Fruit fly (Drosophila melanogaster): ENCODE measurements around the gene CG15312.
A peak's percentile ranks its signal among the peaks of the same experiment; 100 is the strongest.

CG15312 gene

DNA sequence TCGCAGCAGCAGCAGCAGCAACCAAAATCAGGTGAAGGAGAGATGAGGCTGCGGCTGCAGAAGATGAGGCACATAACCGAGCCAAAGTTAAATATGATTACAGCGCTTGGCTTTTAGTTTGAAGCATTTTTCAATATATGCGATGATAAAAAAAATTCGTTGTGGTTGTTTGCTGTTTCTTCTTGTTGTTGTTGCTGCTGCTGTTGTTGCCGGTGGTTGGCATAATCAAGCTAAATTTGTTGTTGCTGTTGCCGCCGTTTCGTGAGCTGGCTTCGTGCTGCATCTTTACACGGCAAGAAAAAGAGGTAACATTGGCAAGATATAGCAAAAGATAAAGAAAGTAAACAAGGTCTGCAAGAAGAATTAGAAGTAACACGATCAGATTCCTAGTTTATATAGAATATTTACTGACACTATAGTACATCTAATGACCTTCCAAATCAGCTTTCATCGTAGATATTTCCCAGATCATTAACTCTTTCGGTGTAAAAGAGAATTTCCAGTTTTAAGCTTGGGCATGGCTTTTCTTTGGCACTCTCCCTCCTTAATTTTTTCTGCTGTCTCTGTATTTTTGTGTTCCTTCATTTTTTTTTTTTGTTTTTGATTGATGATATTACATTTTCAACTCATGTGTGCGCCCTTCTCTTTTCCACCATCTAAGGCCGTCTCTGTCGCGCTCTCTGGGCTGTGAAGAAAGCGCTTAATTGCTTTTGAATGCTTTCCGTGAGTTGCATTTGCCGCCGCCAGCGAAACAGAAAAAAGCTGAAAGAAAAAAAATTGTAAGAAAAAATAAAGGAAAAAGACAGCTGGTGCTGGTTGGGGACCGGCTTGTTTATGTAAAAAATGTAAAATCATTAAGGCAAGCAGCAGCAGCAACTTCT, 43.5 kb upstream of the CG15312 start (continued):
- peak; percentile 69 for TF ChIP-seq Eip93F (GFP tag; optimal IDR thresholded peaks at IDR 0.05)
- TF ChIP-seq CG8632 (GFP tag; optimal IDR thresholded peaks at IDR 0.05) = peak; percentile 70
- TF ChIP-seq fd59A (GFP tag; optimal IDR thresholded peaks at IDR 0.05) = peak; percentile 35
- TF ChIP-seq CG34406 (GFP tag; optimal IDR thresholded peaks at IDR 0.05) = peak; percentile 72
- peak; percentile 71 for TF ChIP-seq eg (GFP tag; IDR thresholded peaks at IDR 0.05)
- TF ChIP-seq dac (GFP tag; optimal IDR thresholded peaks at IDR 0.05) = peak; percentile 54
- peak; percentile 75 for TF ChIP-seq CG6163 (GFP tag; IDR thresholded peaks at IDR 0.05)
- TF ChIP-seq achi (GFP tag; optimal IDR thresholded peaks at IDR 0.05) = peak; percentile 76
- peak; percentile 26 for TF ChIP-seq CG6808 (GFP tag; optimal IDR thresholded peaks at IDR 0.05)
- TF ChIP-seq CG3919 (GFP tag; optimal IDR thresholded peaks at IDR 0.05) = peak; percentile 79
- peak; percentile 95 for TF ChIP-seq svp (GFP tag)
- TF ChIP-seq esn (GFP tag; optimal IDR thresholded peaks at IDR 0.05) = peak; percentile 90
- TF ChIP-seq CG10669 (GFP tag; optimal IDR thresholded peaks at IDR 0.05) = peak; percentile 55
- peak; percentile 49 for TF ChIP-seq CG3032 (tag; optimal IDR thresholded peaks at IDR 0.05)
- TF ChIP-seq Smox (GFP tag; optimal IDR thresholded peaks at IDR 0.05) = peak; percentile 85
- peak; percentile 66 for TF ChIP-seq CG11762 (GFP tag; optimal IDR thresholded peaks at IDR 0.05; ENCODE audit: insufficient read depth)
- TF ChIP-seq ss (GFP tag; optimal IDR thresholded peaks at IDR 0.05) = peak; percentile 21 to 30
- peak; percentile 55 for TF ChIP-seq CG16779 (tag; optimal IDR thresholded peaks at IDR 0.05)
- peak; percentile 69 for TF ChIP-seq net (GFP tag; optimal IDR thresholded peaks at IDR 0.05)
- peak; percentile 69 for TF ChIP-seq Lpt (GFP tag; optimal IDR thresholded peaks at IDR 0.05)
- TF ChIP-seq Ets96B (tag; optimal IDR thresholded peaks at IDR 0.05) = peak; percentile 45
- TF ChIP-seq Eip75B (GFP tag; optimal IDR thresholded peaks at IDR 0.05) = peak; percentile 72
- TF ChIP-seq CG4318 (GFP tag; optimal IDR thresholded peaks at IDR 0.05) = peak; percentile 74
- peak; percentile 74 for TF ChIP-seq acj6 (GFP tag; optimal IDR thresholded peaks at IDR 0.05)
- peak; percentile 19; the same call in 1 of the 2 replicates for TF ChIP-seq Gug (GFP tag; IDR thresholded peaks at IDR 0.05)
- peak; percentile 96 for TF ChIP-seq Eip78C (GFP tag)
- peak; percentile 83 for TF ChIP-seq Ets21C (GFP tag; optimal IDR thresholded peaks at IDR 0.05)
- peak; percentile 70 for TF ChIP-seq vri (GFP tag; optimal IDR thresholded peaks at IDR 0.05)
- peak; percentile 76 for TF ChIP-seq Hr4 (GFP tag; optimal IDR thresholded peaks at IDR 0.05)
- peak; percentile 68 for TF ChIP-seq CG6276 (GFP tag; optimal IDR thresholded peaks at IDR 0.05)
- TF ChIP-seq Sox14 (GFP tag; optimal IDR thresholded peaks at IDR 0.05) = peak; percentile 82
- TF ChIP-seq Met (GFP tag; optimal IDR thresholded peaks at IDR 0.05) = peak; percentile 91

DNA sequence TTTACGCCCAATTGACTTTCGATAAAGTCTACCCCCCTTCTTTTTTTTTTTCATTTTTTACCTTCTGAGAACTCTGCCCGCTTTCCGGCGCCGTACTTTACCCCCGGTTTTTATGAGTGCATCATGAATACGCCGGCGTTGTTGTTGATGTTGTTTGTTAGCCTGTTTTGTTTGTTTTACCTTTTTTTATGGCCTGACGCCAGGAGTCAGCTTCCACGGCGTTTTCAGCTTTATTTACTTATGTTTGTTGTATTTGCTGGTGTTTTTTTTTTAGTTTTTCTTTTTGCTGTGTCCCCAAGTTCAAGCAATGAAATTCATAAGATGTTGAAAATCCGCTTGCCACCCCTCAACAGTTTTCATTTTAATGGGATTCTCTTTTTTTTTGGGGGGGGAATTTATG, 40.2 kb upstream of the CG15312 start:
- TF ChIP-seq CG8119 (GFP tag; IDR thresholded peaks at IDR 0.05) (0 out of 3 replicates have a peak, but pooled peaks have one; percentile 26), CG6854 (GFP tag; optimal IDR thresholded peaks at IDR 0.05) (no peak), CG6163 (GFP tag; IDR thresholded peaks at IDR 0.05) (peak; percentile 35; the same call in 2 of the 3 replicates), lz (GFP tag; optimal IDR thresholded peaks at IDR 0.05) (no peak), OdsH (GFP tag; optimal IDR thresholded peaks at IDR 0.05) (no peak), dac (GFP tag; optimal IDR thresholded peaks at IDR 0.05) (no peak), Sox15 (GFP tag; optimal IDR thresholded peaks at IDR 0.05) (no peak), ss (GFP tag; optimal IDR thresholded peaks at IDR 0.05) (peak in 1 of 2 experiments; percentile 22), pdm3 (GFP tag; optimal IDR thresholded peaks at IDR 0.05) (no peak), CG32006 (GFP tag; optimal IDR thresholded peaks at IDR 0.05) (peak; percentile 2), fkh (GFP tag; optimal IDR thresholded peaks at IDR 0.05) (peak; percentile 66), Eip78C (GFP tag) (peak; percentile 79), CG3919 (GFP tag; optimal IDR thresholded peaks at IDR 0.05) (peak; percentile 2), cyc (GFP tag; optimal IDR thresholded peaks at IDR 0.05) (no peak), Ets21C (GFP tag; optimal IDR thresholded peaks at IDR 0.05) (no peak), CG16779 (tag; optimal IDR thresholded peaks at IDR 0.05) (no peak)
